Worm (Caenorhabditis elegans) whole organism, L2 larva: ENCODE data around the gene F38E9.4.

Source experiments
- C34F6.9 ChIP-seq: fragments of 150-350 bp; optimal IDR thresholded peaks from 2 replicates; lab custom pipeline; 2014; ENCODE audit warnings: missing biosample characterization, missing genetic modification characterization
- F13H6.1 ChIP-seq: sonication (generic microtip); optimal IDR thresholded peaks from 2 replicates; lab custom pipeline; 2016; ENCODE audit warnings: missing genetic modification characterization, missing compliant biosample characterization
- R02D3.7 ChIP-seq: fragments of 150-350 bp; optimal IDR thresholded peaks from 2 replicates; lab custom pipeline; 2014; ENCODE audit warnings: missing biosample characterization, missing genetic modification characterization
- ZK546.5 ChIP-seq: sonication (generic microtip); optimal IDR thresholded peaks from 2 replicates; lab custom pipeline; 2017; ENCODE audit warnings: missing biosample characterization, missing genetic modification characterization
- alr-1 ChIP-seq: fragments of 150-350 bp; optimal IDR thresholded peaks from 2 replicates; lab custom pipeline; 2014; ENCODE audit warnings: missing biosample characterization, missing genetic modification characterization
- aly-2 ChIP-seq: fragments of 150-350 bp; optimal IDR thresholded peaks from 2 replicates; lab custom pipeline; 2014; ENCODE audit warnings: missing biosample characterization, missing genetic modification characterization
- ama-1 ChIP-seq: fragments of 150-350 bp; optimal IDR thresholded peaks from 2 replicates; lab custom pipeline; 2018; ENCODE audit warnings: inconsistent platforms
- blmp-1 ChIP-seq: sonication (generic microtip); optimal IDR thresholded peaks from 2 replicates; lab custom pipeline; 2017; ENCODE audit warnings: missing genetic modification characterization, mild to moderate bottlenecking, missing compliant biosample characterization, antibody characterized with exemption, moderate library complexity; ENCODE audit not compliant: insufficient read depth
- ceh-16 ChIP-seq: fragments of 150-350 bp; optimal IDR thresholded peaks from 2 replicates; lab custom pipeline; 2014; ENCODE audit warnings: missing biosample characterization, missing genetic modification characterization
- ceh-82 ChIP-seq: fragments of 150-350 bp; optimal IDR thresholded peaks from 2 replicates; lab custom pipeline; 2014; ENCODE audit warnings: missing biosample characterization, missing genetic modification characterization
- crh-2 ChIP-seq: sonication (generic microtip); optimal IDR thresholded peaks from 2 replicates; lab custom pipeline; 2017; ENCODE audit warnings: missing biosample characterization, missing genetic modification characterization
- dmd-4 ChIP-seq: sonication (generic microtip); optimal IDR thresholded peaks from 2 replicates; lab custom pipeline; 2017; ENCODE audit warnings: missing biosample characterization, missing genetic modification characterization
- egl-27 ChIP-seq: sonication (generic microtip); optimal IDR thresholded peaks from 3 replicates; lab custom pipeline; 2017; ENCODE audit warnings: missing biosample characterization, missing genetic modification reagents, missing genetic modification characterization
- elt-1 ChIP-seq: fragments of 150-350 bp; optimal IDR thresholded peaks from 2 replicates; lab custom pipeline; 2014; ENCODE audit warnings: missing biosample characterization, missing genetic modification characterization
- elt-3 ChIP-seq: sonication (generic microtip); optimal IDR thresholded peaks from 2 replicates; lab custom pipeline; 2017; ENCODE audit warnings: missing biosample characterization, missing genetic modification characterization
- fos-1 ChIP-seq: fragments of 150-350 bp; optimal IDR thresholded peaks from 2 replicates; lab custom pipeline; 2014; ENCODE audit warnings: missing biosample characterization, missing genetic modification characterization
- lin-11 ChIP-seq: fragments of 150-350 bp; sonication (generic microtip); optimal IDR thresholded peaks from 2 replicates; lab custom pipeline; 2014; ENCODE audit warnings: missing biosample characterization, missing genetic modification characterization, inconsistent platforms, mixed read lengths
- lin-13 ChIP-seq: fragments of 150-350 bp; optimal IDR thresholded peaks from 2 replicates; lab custom pipeline; 2014; ENCODE audit warnings: missing biosample characterization, missing genetic modification reagents, missing genetic modification characterization
- lsy-2 ChIP-seq, 2 experiments: fragments of 150-350 bp in 1 of 2; sonication (generic microtip) in 1 of 2; optimal IDR thresholded peaks; 2 replicates each; lab custom pipeline; 2014 to 2017; ENCODE audit warnings: missing biosample characterization in 2 of 2, missing genetic modification characterization in 2 of 2
- mab-5 ChIP-seq: fragments of 150-350 bp; optimal IDR thresholded peaks from 2 replicates; lab custom pipeline; 2014; ENCODE audit warnings: missing biosample characterization, missing genetic modification characterization
- mdl-1 ChIP-seq, 2 experiments: fragments of 150-350 bp in 1 of 2; sonication (generic microtip) in 1 of 2; optimal IDR thresholded peaks; 2 replicates each; lab custom pipeline; 2017; ENCODE audit warnings: missing biosample characterization in 2 of 2, missing genetic modification characterization in 2 of 2
- nhr-10 ChIP-seq: sonication (generic microtip); optimal IDR thresholded peaks from 2 replicates; lab custom pipeline; 2017; ENCODE audit warnings: missing biosample characterization, missing genetic modification characterization
- nhr-11 ChIP-seq: fragments of 150-350 bp; optimal IDR thresholded peaks from 2 replicates; lab custom pipeline; 2014; ENCODE audit warnings: missing biosample characterization, missing genetic modification characterization
- nhr-12 ChIP-seq: fragments of 150-350 bp; optimal IDR thresholded peaks from 2 replicates; lab custom pipeline; 2014; ENCODE audit warnings: missing biosample characterization, missing genetic modification characterization
- nhr-129 ChIP-seq: fragments of 150-350 bp; optimal IDR thresholded peaks from 2 replicates; lab custom pipeline; 2014; ENCODE audit warnings: missing biosample characterization, missing genetic modification characterization
- nhr-21 ChIP-seq: fragments of 150-350 bp; optimal IDR thresholded peaks from 2 replicates; lab custom pipeline; 2014; ENCODE audit warnings: missing biosample characterization, missing genetic modification characterization
- nhr-23 ChIP-seq: fragments of 150-350 bp; optimal IDR thresholded peaks from 2 replicates; lab custom pipeline; 2014; ENCODE audit warnings: missing biosample characterization, missing genetic modification reagents, missing genetic modification characterization
- nhr-25 ChIP-seq: fragments of 150-350 bp; sonication (generic microtip); optimal IDR thresholded peaks from 3 replicates; lab custom pipeline; 2014; ENCODE audit warnings: missing biosample characterization, missing genetic modification characterization
- nhr-6 ChIP-seq: fragments of 150-350 bp; optimal IDR thresholded peaks from 2 replicates; lab custom pipeline; 2014; ENCODE audit warnings: missing biosample characterization, missing genetic modification characterization
- nhr-77 ChIP-seq: fragments of 150-350 bp; optimal IDR thresholded peaks from 2 replicates; lab custom pipeline; 2014; ENCODE audit warnings: missing biosample characterization, missing genetic modification characterization
- sem-4 ChIP-seq: fragments of 150-350 bp; optimal IDR thresholded peaks from 2 replicates; lab custom pipeline; 2014; ENCODE audit warnings: missing biosample characterization, missing genetic modification reagents, missing genetic modification characterization
- sma-3 ChIP-seq: sonication (generic microtip); optimal IDR thresholded peaks from 2 replicates; lab custom pipeline; 2016; ENCODE audit warnings: missing genetic modification reagents, missing genetic modification characterization, missing compliant biosample characterization
- sma-9 ChIP-seq, 2 experiments: fragments of 150-350 bp in 1 of 2; sonication (generic microtip) in 1 of 2; optimal IDR thresholded peaks; 2 replicates each; lab custom pipeline; 2014 to 2016; ENCODE audit warnings: missing genetic modification characterization in 2 of 2, mild to moderate bottlenecking in 1 of 2, missing biosample characterization in 1 of 2, missing compliant biosample characterization in 1 of 2, missing genetic modification reagents in 1 of 2, moderate library complexity in 1 of 2
- snpc-4 ChIP-seq: fragments of 150-350 bp; optimal IDR thresholded peaks from 2 replicates; lab custom pipeline; 2014; ENCODE audit warnings: missing biosample characterization, missing genetic modification characterization
- unc-39 ChIP-seq: fragments of 150-350 bp; optimal IDR thresholded peaks from 2 replicates; lab custom pipeline; 2014; ENCODE audit warnings: missing biosample characterization, missing genetic modification characterization
- unc-55 ChIP-seq: fragments of 150-350 bp; sonication (generic microtip); optimal IDR thresholded peaks from 3 replicates; lab custom pipeline; 2014; ENCODE audit warnings: missing biosample characterization, missing genetic modification reagents, missing genetic modification characterization
- ztf-4 ChIP-seq: fragments of 150-350 bp; optimal IDR thresholded peaks from 2 replicates; lab custom pipeline; 2014; ENCODE audit warnings: missing biosample characterization, missing genetic modification characterization

Gene F38E9.4

ce11 chrX:16457113-16457512, 5.4 kb downstream of the F38E9.4 start:
- no peak for TF ChIP-seq lin-13 (GFP tag; lab: Kevin White, UChicago)
- TF ChIP-seq sem-4 (tag; lab: Kevin White, UChicago) = no peak
- TF ChIP-seq, all 48 proteins: peak for 0

DNA sequence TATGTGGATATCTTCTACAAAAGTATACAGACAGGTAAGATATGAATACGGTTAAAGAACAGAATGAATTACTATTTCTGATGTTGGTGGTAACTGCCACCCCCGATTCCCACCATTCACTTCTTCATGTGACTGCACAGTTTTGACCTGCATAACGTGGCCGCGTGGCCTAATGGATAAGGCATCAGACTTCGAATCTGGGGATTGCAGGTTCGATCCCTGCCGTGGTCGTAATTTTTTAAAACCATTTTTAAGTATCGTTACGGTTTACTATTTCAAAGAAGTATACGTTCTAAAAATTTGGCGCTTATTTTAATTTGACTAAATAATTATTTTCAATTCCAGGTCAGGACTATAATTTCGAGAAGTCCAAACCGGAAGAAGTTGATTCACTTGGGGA, 9.6 kb downstream of the F38E9.4 start:
- TF ChIP-seq blmp-1 (no peak), aly-2 (tag; lab: Kevin White, UChicago) (no peak), ztf-4 (tag; lab: Kevin White, UChicago) (no peak), nhr-12 (tag; lab: Kevin White, UChicago) (no peak), unc-39 (tag; lab: Kevin White, UChicago) (no peak), nhr-11 (no peak), snpc-4 (tag; lab: Kevin White, UChicago) (no peak), nhr-10 (tag; lab: Kevin White, UChicago) (no peak), ama-1 (lab: Kevin White, UChicago) (no peak), lin-11 (tag; lab: Kevin White, UChicago) (no peak), alr-1 (tag; lab: Kevin White, UChicago) (no peak), R02D3.7 (no peak), C34F6.9 (no peak), ZK546.5 (tag; lab: Kevin White, UChicago) (no peak)

DNA sequence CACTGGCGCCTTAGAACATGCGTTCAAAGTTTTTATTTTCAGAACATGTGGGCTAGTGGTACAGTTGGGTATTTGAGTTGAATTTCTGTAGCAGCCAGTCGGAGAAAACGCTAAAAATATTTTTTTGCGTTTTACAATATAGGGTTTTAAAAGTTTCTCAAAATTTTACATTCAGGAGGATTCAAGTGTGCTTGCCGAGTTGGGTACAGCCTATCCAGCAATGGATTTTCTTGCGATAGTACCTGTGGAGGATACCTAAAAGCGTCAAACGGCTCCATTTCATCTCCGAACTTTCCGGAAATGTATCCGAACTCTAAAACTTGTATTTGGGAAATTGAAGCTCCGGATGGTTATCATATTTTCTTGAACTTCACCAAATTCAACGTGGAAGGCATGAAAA, 14.4 kb downstream of the F38E9.4 start:
- TF ChIP-seq mab-5 = no peak
- TF ChIP-seq mdl-1 (tag; optimal IDR thresholded peaks at IDR 0.05; lab: Kevin White, UChicago) = no peak
- no peak for TF ChIP-seq ceh-82 (tag; lab: Kevin White, UChicago)
- TF ChIP-seq F13H6.1 (tag; lab: Kevin White, UChicago) = no peak
- no peak for TF ChIP-seq nhr-21 (tag; lab: Kevin White, UChicago)
- TF ChIP-seq crh-2 (tag; lab: Kevin White, UChicago) = no peak
- no peak for TF ChIP-seq lin-13 (GFP tag; lab: Kevin White, UChicago)
- no peak for TF ChIP-seq lsy-2 (tag; optimal IDR thresholded peaks at IDR 0.05; lab: Kevin White, UChicago)

ce11 chrX:16468845-16469244, 17.1 kb downstream of the F38E9.4 start:
- TF ChIP-seq sma-3 (GFP tag; lab: Kevin White, UChicago) (no peak), alr-1 (tag; lab: Kevin White, UChicago) (no peak), elt-3 (tag; lab: Kevin White, UChicago) (no peak), nhr-77 (no peak), egl-27 (no peak), lin-13 (GFP tag; lab: Kevin White, UChicago) (no peak), fos-1 (no peak), nhr-21 (tag; lab: Kevin White, UChicago) (no peak), C34F6.9 (no peak), mdl-1 (tag; optimal IDR thresholded peaks at IDR 0.05; lab: Kevin White, UChicago) (no peak)
- TF ChIP-seq, all 48 proteins: peak for 0

- TF ChIP-seq nhr-129 (tag; lab: Kevin White, UChicago) (no peak), fos-1 (no peak), nhr-6 (no peak), ceh-82 (tag; lab: Kevin White, UChicago) (no peak), lin-13 (GFP tag; lab: Kevin White, UChicago) (no peak), nhr-23 (no peak), ceh-16 (no peak), sma-9 (GFP tag; optimal IDR thresholded peaks at IDR 0.05; lab: Kevin White, UChicago) (no peak), sma-9 (tag; optimal IDR thresholded peaks at IDR 0.05; lab: Kevin White, UChicago) (no peak), unc-39 (tag; lab: Kevin White, UChicago) (no peak), nhr-10 (tag; lab: Kevin White, UChicago) (no peak), blmp-1 (no peak), ama-1 (lab: Kevin White, UChicago) (no peak), dmd-4 (tag; lab: Kevin White, UChicago) (no peak)
These were observed 19.0 kb downstream of the F38E9.4 start, which contains the start of gene F38E9.1 for ce11 chrX:16470758-16471157. Gene F38E9.1 (plus strand): TSS chrX:16471058.

DNA sequence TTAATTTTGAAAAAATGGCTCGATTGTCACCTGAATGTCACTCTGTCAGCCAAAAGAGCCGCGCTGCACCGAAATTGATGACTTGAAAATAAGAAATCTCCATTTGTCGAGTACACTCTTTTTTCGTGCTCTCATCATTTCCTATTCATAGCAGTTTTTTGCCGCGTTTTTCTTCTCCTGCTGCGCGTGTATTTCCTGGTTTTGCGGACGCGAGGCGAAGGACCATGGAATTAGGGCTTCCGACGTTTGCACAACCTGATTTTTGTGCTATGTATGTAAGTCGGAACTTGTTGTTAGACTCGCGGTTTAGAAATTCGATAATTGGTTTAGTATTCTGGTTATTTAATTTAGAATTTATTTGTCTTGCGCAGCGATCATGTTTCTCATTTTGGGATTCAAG, 28.5 kb downstream of the F38E9.4 start:
- TF ChIP-seq nhr-129 (tag; lab: Kevin White, UChicago) = no peak
- TF ChIP-seq egl-27 = no peak
- no peak for TF ChIP-seq crh-2 (tag; lab: Kevin White, UChicago)
- no peak for TF ChIP-seq nhr-25 (tag; lab: Kevin White, UChicago)
- no peak for TF ChIP-seq lin-11 (tag; lab: Kevin White, UChicago)
- no peak for TF ChIP-seq nhr-10 (tag; lab: Kevin White, UChicago)
- no peak for TF ChIP-seq fos-1
- no peak for TF ChIP-seq elt-1 (tag; lab: Kevin White, UChicago)
- TF ChIP-seq nhr-77 = no peak
- TF ChIP-seq blmp-1 = no peak
- TF ChIP-seq ama-1 (lab: Kevin White, UChicago) = no peak
- TF ChIP-seq sma-9 (GFP tag; optimal IDR thresholded peaks at IDR 0.05; lab: Kevin White, UChicago) = peak; percentile 13
- no peak for TF ChIP-seq sma-9 (tag; optimal IDR thresholded peaks at IDR 0.05; lab: Kevin White, UChicago)
- no peak for TF ChIP-seq ZK546.5 (tag; lab: Kevin White, UChicago)
- TF ChIP-seq R02D3.7 = no peak
- peak; percentile 19 for TF ChIP-seq unc-55 (GFP tag; lab: Kevin White, UChicago)
- TF ChIP-seq F13H6.1 (tag; lab: Kevin White, UChicago) = no peak
- TF ChIP-seq sma-3 (GFP tag; lab: Kevin White, UChicago) = no peak
- TF ChIP-seq, all 48 proteins: peak for 2
